Fruit fly (Drosophila melanogaster): ENCODE data around the gene Fas2.

Fas2 gene

DNA sequence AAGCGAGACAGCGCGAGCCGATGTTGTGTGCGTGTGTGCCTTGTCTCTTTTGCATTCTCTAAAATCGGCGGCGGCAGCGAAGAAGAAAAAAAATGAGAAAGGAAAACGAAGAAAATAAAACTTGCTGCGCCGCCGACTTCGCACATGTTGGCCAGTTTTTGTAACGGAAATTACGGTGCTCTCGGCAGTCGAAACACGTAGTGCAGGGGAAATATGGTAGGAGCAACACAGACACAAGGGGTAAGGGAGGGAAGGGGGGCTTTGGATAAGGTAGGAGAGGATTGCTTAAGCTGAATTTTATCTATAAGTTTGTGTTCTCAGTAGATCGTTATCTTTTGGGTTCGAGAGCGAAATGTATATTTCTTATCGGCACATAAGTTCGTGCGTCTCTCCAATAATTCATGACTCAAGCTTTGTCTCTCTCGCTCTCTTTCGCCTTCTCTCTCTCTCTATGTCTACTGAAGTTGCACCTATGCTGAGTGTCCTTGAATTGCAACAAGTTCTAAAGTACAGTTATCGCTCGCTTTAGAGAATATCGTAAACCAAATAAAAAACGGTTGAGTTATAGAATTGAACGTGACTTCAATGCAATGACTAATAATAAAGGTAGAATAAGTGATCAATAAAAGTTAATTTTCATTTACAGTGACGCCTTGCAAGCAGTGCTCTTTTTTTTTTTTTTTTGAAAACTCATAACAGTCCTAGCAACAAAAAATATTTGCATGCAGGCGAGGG, 2.0 kb downstream of the Fas2 start (continued):
- TF ChIP-seq CG11762 (GFP tag; optimal IDR thresholded peaks at IDR 0.05; ENCODE audit: insufficient read depth) (no peak), CG3919 (GFP tag; optimal IDR thresholded peaks at IDR 0.05) (peak; percentile 7), CG10631 (GFP tag; optimal IDR thresholded peaks at IDR 0.05) (peak; percentile 18), ss (GFP tag; optimal IDR thresholded peaks at IDR 0.05) (peak; percentile 29 to 64), spab (GFP tag; optimal IDR thresholded peaks at IDR 0.05) (no peak), vri (GFP tag; optimal IDR thresholded peaks at IDR 0.05) (no peak), cyc (GFP tag; optimal IDR thresholded peaks at IDR 0.05) (no peak), CG6163 (GFP tag; IDR thresholded peaks at IDR 0.05) (peak; percentile 54; the same call in 2 of the 3 replicates)

DNA sequence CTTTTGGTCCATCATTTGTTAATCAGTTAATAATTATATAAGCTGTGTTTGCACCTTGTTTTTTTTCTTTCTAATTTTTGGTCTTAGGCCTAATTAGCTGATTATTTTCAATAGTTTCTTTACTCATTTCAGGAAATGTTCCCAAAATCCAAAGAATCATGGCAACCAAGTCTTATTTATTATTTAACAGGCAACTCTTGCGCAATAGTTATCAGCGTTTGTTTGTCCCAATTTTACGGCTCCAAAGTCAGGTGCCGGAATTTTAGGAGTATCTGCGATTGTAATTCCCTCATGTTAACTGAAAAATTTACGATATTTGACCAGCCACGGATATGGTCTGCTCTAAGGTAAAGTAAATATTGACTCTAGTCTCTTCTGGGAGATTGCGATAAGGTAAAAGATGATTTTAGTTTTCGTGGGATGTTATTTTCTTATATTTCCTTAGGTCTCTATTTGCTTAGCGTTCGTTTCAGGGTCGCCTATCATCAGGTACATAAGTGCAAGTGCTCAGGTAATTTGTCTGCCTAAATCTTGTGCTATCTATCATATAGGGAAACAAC, 3.6 kb downstream of the Fas2 start:
- no peak for TF ChIP-seq CG1621 (tag; optimal IDR thresholded peaks at IDR 0.05)
- TF ChIP-seq CG11294 (GFP tag; IDR thresholded peaks at IDR 0.05) = no peak
- TF ChIP-seq fkh (GFP tag; optimal IDR thresholded peaks at IDR 0.05) = peak; percentile 89

DNA sequence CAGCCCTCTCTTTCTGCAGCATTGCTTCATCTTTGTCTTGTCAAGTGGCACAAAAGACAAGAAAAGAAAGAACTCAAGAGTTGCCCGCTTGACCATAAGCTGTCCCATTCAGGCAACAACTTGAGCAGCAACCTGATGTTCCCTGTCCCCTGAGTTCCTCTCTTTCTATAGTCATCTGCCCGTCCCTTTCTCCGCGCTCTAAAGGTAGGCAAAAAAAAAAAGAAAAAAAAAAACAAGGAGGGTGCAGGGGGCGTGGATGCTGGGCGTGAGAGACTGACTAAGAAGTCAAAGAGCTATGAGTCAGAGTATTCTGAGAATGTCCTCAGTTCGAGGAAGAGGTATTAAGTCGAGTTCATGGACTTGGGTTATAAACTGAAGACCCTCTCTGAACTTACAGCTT, 5.3 kb downstream of the Fas2 start:
- no peak for TF ChIP-seq esn (GFP tag; optimal IDR thresholded peaks at IDR 0.05)
- no peak for TF ChIP-seq Hr39 (GFP tag; optimal IDR thresholded peaks at IDR 0.05)
- no peak for TF ChIP-seq CG7368 (GFP tag; optimal IDR thresholded peaks at IDR 0.05)
- TF ChIP-seq eg (GFP tag; IDR thresholded peaks at IDR 0.05) = no peak
- no peak for TF ChIP-seq CG34406 (GFP tag; optimal IDR thresholded peaks at IDR 0.05)
- no peak for TF ChIP-seq dac (GFP tag; optimal IDR thresholded peaks at IDR 0.05)
- TF ChIP-seq CG6792 (GFP tag; optimal IDR thresholded peaks at IDR 0.05) = no peak
- no peak for TF ChIP-seq Ets21C (GFP tag; optimal IDR thresholded peaks at IDR 0.05)
- TF ChIP-seq CG6163 (GFP tag; IDR thresholded peaks at IDR 0.05) = peak; percentile 25; the same call in 1 of the 3 replicates
- TF ChIP-seq OdsH (GFP tag; optimal IDR thresholded peaks at IDR 0.05) = no peak
- TF ChIP-seq Gug (GFP tag; IDR thresholded peaks at IDR 0.05) = no peak
- TF ChIP-seq CG8632 (GFP tag; optimal IDR thresholded peaks at IDR 0.05) = no peak
- no peak for TF ChIP-seq Met (GFP tag; optimal IDR thresholded peaks at IDR 0.05)
- TF ChIP-seq vri (GFP tag; optimal IDR thresholded peaks at IDR 0.05) = no peak
- TF ChIP-seq pdm3 (GFP tag; optimal IDR thresholded peaks at IDR 0.05) = no peak
- TF ChIP-seq Eip75B (GFP tag; optimal IDR thresholded peaks at IDR 0.05) = peak; percentile 24
- TF ChIP-seq lz (GFP tag; optimal IDR thresholded peaks at IDR 0.05) = no peak
- TF ChIP-seq spab (GFP tag; optimal IDR thresholded peaks at IDR 0.05) = peak; percentile 29
- TF ChIP-seq CG6854 (GFP tag; optimal IDR thresholded peaks at IDR 0.05) = no peak
- peak; percentile 21 for TF ChIP-seq Ets96B (tag; optimal IDR thresholded peaks at IDR 0.05)
- no peak for TF ChIP-seq Sox15 (GFP tag; optimal IDR thresholded peaks at IDR 0.05)
- TF ChIP-seq Eip93F (GFP tag; optimal IDR thresholded peaks at IDR 0.05) = no peak
- no peak for TF ChIP-seq acj6 (GFP tag; optimal IDR thresholded peaks at IDR 0.05)
- no peak for TF ChIP-seq CG16779 (tag; optimal IDR thresholded peaks at IDR 0.05)
- no peak for TF ChIP-seq achi (GFP tag; optimal IDR thresholded peaks at IDR 0.05)
- no peak for TF ChIP-seq topi (GFP tag; optimal IDR thresholded peaks at IDR 0.05)
- TF ChIP-seq CG3032 (tag; optimal IDR thresholded peaks at IDR 0.05) = peak; percentile 20
- TF ChIP-seq CG8119 (GFP tag; IDR thresholded peaks at IDR 0.05) = no peak
- TF ChIP-seq CG1621 (tag; optimal IDR thresholded peaks at IDR 0.05) = no peak
- TF ChIP-seq Lpt (GFP tag; optimal IDR thresholded peaks at IDR 0.05) = peak; percentile 11
- no peak for TF ChIP-seq CG10631 (GFP tag; optimal IDR thresholded peaks at IDR 0.05)
- no peak for TF ChIP-seq CG32006 (GFP tag; optimal IDR thresholded peaks at IDR 0.05)
- TF ChIP-seq Eip78C (GFP tag) = no peak
- no peak for TF ChIP-seq cyc (GFP tag; optimal IDR thresholded peaks at IDR 0.05)
- no peak for TF ChIP-seq fd85E (GFP tag; optimal IDR thresholded peaks at IDR 0.05)
- no peak for TF ChIP-seq net (GFP tag; optimal IDR thresholded peaks at IDR 0.05)
- no peak for TF ChIP-seq CG15336 (GFP tag; IDR thresholded peaks at IDR 0.05)
- no peak for TF ChIP-seq salr (GFP tag; optimal IDR thresholded peaks at IDR 0.05)
- peak; percentile 35 for TF ChIP-seq dsx (GFP tag; optimal IDR thresholded peaks at IDR 0.05; ENCODE audit: poor library complexity, severe bottlenecking)
- TF ChIP-seq Sox14 (GFP tag; optimal IDR thresholded peaks at IDR 0.05) = peak; percentile 21
- no peak for TF ChIP-seq Blimp-1 (GFP tag; optimal IDR thresholded peaks at IDR 0.05)
